Worm (Caenorhabditis elegans) whole organism, L3 larva: Measurements from ENCODE around the gene pigc-1.

Experiments
- ceh-82 ChIP-seq: fragments of 150-350 bp; optimal IDR thresholded peaks from 2 replicates; lab custom pipeline; 2014; ENCODE audit warnings: missing biosample characterization, missing genetic modification characterization
- elt-1 ChIP-seq: fragments of 150-350 bp; optimal IDR thresholded peaks from 2 replicates; lab custom pipeline; 2014; ENCODE audit warnings: missing biosample characterization, missing genetic modification characterization
- fkh-2 ChIP-seq: fragments of 150-350 bp; optimal IDR thresholded peaks from 2 replicates; lab custom pipeline; 2014; ENCODE audit warnings: missing biosample characterization, missing genetic modification reagents, missing genetic modification characterization
- nhr-76 ChIP-seq: fragments of 150-350 bp; sonication (generic microtip); optimal IDR thresholded peaks from 5 replicates; lab custom pipeline; 2014; ENCODE audit warnings: missing biosample characterization, missing genetic modification characterization
- pqm-1 ChIP-seq: fragments of 150-350 bp; optimal IDR thresholded peaks from 2 replicates; lab custom pipeline; 2017; ENCODE audit warnings: missing biosample characterization, missing genetic modification characterization, inconsistent platforms
- skn-1 ChIP-seq: fragments of 150-350 bp; optimal IDR thresholded peaks from 2 replicates; lab custom pipeline; 2014; ENCODE audit warnings: missing biosample characterization, missing genetic modification characterization
- snpc-4 ChIP-seq: fragments of 150-350 bp; optimal IDR thresholded peaks from 2 replicates; lab custom pipeline; 2014; ENCODE audit warnings: missing biosample characterization, missing genetic modification characterization
- tbx-2 ChIP-seq: sonication (generic microtip); optimal IDR thresholded peaks from 2 replicates; lab custom pipeline; 2016; ENCODE audit warnings: mild to moderate bottlenecking, missing genetic modification characterization, missing compliant biosample characterization
- zag-1 ChIP-seq: fragments of 150-350 bp; optimal IDR thresholded peaks from 2 replicates; lab custom pipeline; 2014; ENCODE audit warnings: missing biosample characterization, missing genetic modification characterization
- ztf-11 ChIP-seq: fragments of 150-350 bp; optimal IDR thresholded peaks from 2 replicates; lab custom pipeline; 2014; ENCODE audit warnings: missing biosample characterization, missing genetic modification characterization

DNA sequence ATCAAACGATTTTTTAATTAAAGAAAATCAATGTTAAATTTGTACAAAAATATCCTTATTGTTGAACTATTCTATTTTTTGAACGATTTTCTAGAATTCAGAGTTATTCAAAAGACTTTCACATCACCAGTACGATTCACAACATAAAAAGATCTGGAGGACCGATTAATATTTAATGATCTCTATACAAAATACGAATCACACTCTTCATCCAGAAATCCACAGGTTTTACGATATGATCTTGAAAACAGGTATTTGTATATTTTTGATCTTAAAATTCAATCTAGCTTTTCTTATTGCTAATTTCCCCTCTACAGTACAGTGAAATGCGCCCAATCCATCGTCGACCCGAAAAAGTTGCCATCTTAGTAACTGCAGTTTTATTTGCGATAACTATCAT is 38.3 kb downstream of the pigc-1 start, which contains the start of gene F49C12.5:
- TF ChIP-seq elt-1 (tag; lab: Kevin White, UChicago) (no peak), skn-1 (tag; lab: Kevin White, UChicago) (no peak), tbx-2 (tag; lab: Kevin White, UChicago) (no peak), zag-1 (tag; lab: Kevin White, UChicago) (no peak), nhr-76 (tag; lab: Kevin White, UChicago) (no peak), ceh-82 (tag; lab: Kevin White, UChicago) (no peak), pqm-1 (no peak), fkh-2 (tag; lab: Kevin White, UChicago) (no peak), snpc-4 (tag; lab: Kevin White, UChicago) (no peak), ztf-11 (tag; lab: Kevin White, UChicago) (no peak)
